Fruit fly (Drosophila melanogaster) whole organism, embryonic: ENCODE data around the gene Syx1A.
A peak's percentile ranks its signal among the peaks of the same experiment; 100 is the strongest.

ENCODE experiments used
- Asciz ChIP-seq: fragments of 200-800 bp; sonication (Bioruptor generic); optimal IDR thresholded peaks from 2 replicates; lab custom pipeline; 2017; ENCODE audit warnings: missing biosample characterization, mild to moderate bottlenecking, missing genetic modification characterization, missing genetic modification reagents
- Atf6 ChIP-seq: fragments of 200-800 bp; sonication (Bioruptor generic); IDR thresholded peaks from 2 replicates; pipeline ENCODE4 v1.3.6; 2022; ENCODE audit warnings: missing biosample characterization, missing genetic modification characterization
- Awh ChIP-seq: fragments of 200-800 bp; sonication (Bioruptor generic); IDR thresholded peaks from 2 replicates; pipeline ENCODE4, ENCODE4 v1.3.6; 2022; ENCODE audit warnings: missing biosample characterization, missing genetic modification characterization
- Bgb ChIP-seq: fragments of 200-800 bp; sonication (Bioruptor generic); IDR thresholded peaks from 2 replicates; pipeline ENCODE4 v1.3.6; 2022; ENCODE audit warnings: missing biosample characterization, missing genetic modification characterization; ENCODE audit not compliant: partially characterized antibody
- CG11085 ChIP-seq: fragments of 200-800 bp; sonication (Bioruptor generic); IDR thresholded peaks from 2 replicates; pipeline ENCODE4 v1.3.6; 2022; ENCODE audit warnings: missing biosample characterization, missing genetic modification characterization
- CG1233 ChIP-seq: fragments of 200-800 bp; sonication (Bioruptor generic); optimal IDR thresholded peaks from 4 replicates; lab custom pipeline; 2018; ENCODE audit warnings: missing biosample characterization, mild to moderate bottlenecking, missing genetic modification characterization
- CG12744 ChIP-seq: fragments of 200-800 bp; sonication (Bioruptor generic); optimal IDR thresholded peaks from 2 replicates; lab custom pipeline; 2016; ENCODE audit warnings: missing biosample characterization, missing genetic modification characterization
- CG15073 ChIP-seq: fragments of 200-800 bp; sonication (Bioruptor generic); optimal IDR thresholded peaks from 2 replicates; lab custom pipeline; 2016; ENCODE audit warnings: missing biosample characterization, missing genetic modification characterization
- CG17361 ChIP-seq: fragments of 200-800 bp; sonication (Bioruptor generic); IDR thresholded peaks from 3 replicates; pipeline ENCODE4 v1.3.6; 2022; ENCODE audit warnings: missing biosample characterization, missing genetic modification characterization
- CG17829 ChIP-seq: fragments of 200-800 bp; optimal IDR thresholded peaks from 2 replicates; lab custom pipeline; 2019; ENCODE audit warnings: missing biosample characterization, mild to moderate bottlenecking, missing genetic modification characterization, moderate library complexity
- CG18476 ChIP-seq: fragments of 200-800 bp; sonication (Bioruptor generic); optimal IDR thresholded peaks from 2 replicates; lab custom pipeline; 2016; ENCODE audit warnings: missing biosample characterization, mild to moderate bottlenecking, missing genetic modification characterization
- CG2120 ChIP-seq: fragments of 200-800 bp; sonication (Bioruptor generic); optimal IDR thresholded peaks from 3 replicates; lab custom pipeline; 2016; ENCODE audit warnings: missing biosample characterization, missing genetic modification characterization
- CG2889 ChIP-seq: fragments of 200-800 bp; sonication (Bioruptor generic); IDR thresholded peaks from 3 replicates; pipeline ENCODE4 v1.3.6; 2022; ENCODE audit warnings: missing biosample characterization, missing genetic modification characterization
- CG34224 ChIP-seq: fragments of 200-800 bp; sonication (Bioruptor generic); IDR thresholded peaks from 3 replicates; pipeline ENCODE4 v1.3.6; 2022; ENCODE audit warnings: missing biosample characterization, missing genetic modification characterization; ENCODE audit not compliant: partially characterized antibody
- CG3995 ChIP-seq: fragments of 200-800 bp; sonication (Bioruptor generic); optimal IDR thresholded peaks from 3 replicates; lab custom pipeline; 2016; ENCODE audit warnings: missing biosample characterization, missing genetic modification characterization
- CG4854 ChIP-seq: fragments of 200-800 bp; sonication (Bioruptor generic); optimal IDR thresholded peaks from 2 replicates; lab custom pipeline; 2016; ENCODE audit warnings: missing biosample characterization, missing genetic modification characterization, inconsistent platforms
- CG6683 ChIP-seq: fragments of 200-800 bp; sonication (Bioruptor generic); optimal IDR thresholded peaks from 2 replicates; lab custom pipeline; 2017; ENCODE audit warnings: missing biosample characterization, mild to moderate bottlenecking, missing genetic modification characterization, missing genetic modification reagents
- CG6689 ChIP-seq: fragments of 200-800 bp; sonication (Bioruptor generic); IDR thresholded peaks from 2 replicates; pipeline ENCODE4 v1.3.6; 2022; ENCODE audit warnings: missing biosample characterization, missing genetic modification characterization
- CG8924 ChIP-seq: fragments of 200-800 bp; optimal IDR thresholded peaks from 3 replicates; lab custom pipeline; 2019; ENCODE audit warnings: missing biosample characterization, mild to moderate bottlenecking, missing genetic modification characterization, moderate library complexity
- CG9797 ChIP-seq: fragments of 200-800 bp; sonication (Bioruptor generic); optimal IDR thresholded peaks from 3 replicates; lab custom pipeline; 2018; ENCODE audit warnings: missing biosample characterization, mild to moderate bottlenecking, missing genetic modification characterization
- CG9932 ChIP-seq: fragments of 200-800 bp; sonication (Bioruptor generic); IDR thresholded peaks from 2 replicates; pipeline ENCODE4 v1.3.6; 2022; ENCODE audit warnings: missing biosample characterization, missing genetic modification characterization
- Camta ChIP-seq: fragments of 200-800 bp; sonication (Bioruptor generic); optimal IDR thresholded peaks from 2 replicates; lab custom pipeline; 2016; ENCODE audit warnings: missing biosample characterization, missing genetic modification characterization
- Dad ChIP-seq: fragments of 200-800 bp; sonication (Bioruptor generic); optimal IDR thresholded peaks from 3 replicates; lab custom pipeline; 2016; ENCODE audit warnings: missing biosample characterization, missing genetic modification characterization
- ERR ChIP-seq: fragments of 200-800 bp; sonication (Bioruptor generic); optimal IDR thresholded peaks from 2 replicates; lab custom pipeline; 2016; ENCODE audit warnings: missing biosample characterization, missing genetic modification characterization
- Ets97D ChIP-seq: fragments of 200-800 bp; sonication (Bioruptor generic); optimal IDR thresholded peaks from 3 replicates; lab custom pipeline; 2016; ENCODE audit warnings: missing biosample characterization, missing genetic modification characterization
- Fer2 ChIP-seq: fragments of 200-800 bp; sonication (Bioruptor generic); optimal IDR thresholded peaks from 2 replicates; lab custom pipeline; 2018; ENCODE audit warnings: missing biosample characterization, mild to moderate bottlenecking, missing genetic modification characterization, moderate library complexity
- H15 ChIP-seq: fragments of 200-800 bp; sonication (Bioruptor generic); IDR thresholded peaks from 3 replicates; pipeline ENCODE4 v1.3.6; 2022; ENCODE audit warnings: missing biosample characterization, missing genetic modification characterization
- HLH4C ChIP-seq: fragments of 200-800 bp; sonication (Bioruptor generic); IDR thresholded peaks from 3 replicates; pipeline ENCODE4 v1.3.6; 2022; ENCODE audit warnings: missing biosample characterization, missing genetic modification characterization; ENCODE audit not compliant: partially characterized antibody
- Hsf ChIP-seq: fragments of 200-800 bp; sonication (Bioruptor generic); optimal IDR thresholded peaks from 3 replicates; lab custom pipeline; 2016; ENCODE audit warnings: missing biosample characterization, missing genetic modification characterization
- Jarid2 ChIP-seq: fragments of 200-800 bp; sonication (Bioruptor generic); optimal IDR thresholded peaks from 3 replicates; lab custom pipeline; 2017; ENCODE audit warnings: mild to moderate bottlenecking, missing biosample characterization, missing genetic modification reagents, missing genetic modification characterization
- Med ChIP-seq: fragments of 200-800 bp; sonication (Bioruptor generic); peaks from one replicate; lab custom pipeline; 2016; ENCODE audit warnings: missing biosample characterization, missing genetic modification characterization, mild to moderate bottlenecking, inconsistent platforms, moderate library complexity
- Mes4 ChIP-seq: fragments of 200-800 bp; sonication (Bioruptor generic); optimal IDR thresholded peaks from 2 replicates; lab custom pipeline; 2016; ENCODE audit warnings: missing biosample characterization, missing genetic modification characterization
- NC2α ChIP-seq: fragments of 200-800 bp; sonication (Bioruptor generic); optimal IDR thresholded peaks from 2 replicates; lab custom pipeline; 2016; ENCODE audit warnings: missing biosample characterization, missing genetic modification characterization
- Nf-YC ChIP-seq: fragments of 200-800 bp; optimal IDR thresholded peaks from 3 replicates; lab custom pipeline; 2019; ENCODE audit warnings: missing biosample characterization, mild to moderate bottlenecking, missing genetic modification characterization, moderate library complexity
- amos ChIP-seq: fragments of 200-800 bp; sonication (Bioruptor generic); IDR thresholded peaks from 2 replicates; pipeline ENCODE4 v1.3.6; 2022; ENCODE audit warnings: missing biosample characterization, missing genetic modification characterization; ENCODE audit not compliant: partially characterized antibody
- cas ChIP-seq: fragments of 200-800 bp; sonication (Bioruptor generic); IDR thresholded peaks from 2 replicates; pipeline ENCODE4 v1.3.6; 2022; ENCODE audit warnings: missing biosample characterization, missing genetic modification characterization
- ci ChIP-seq: fragments of 200-800 bp; sonication (Bioruptor generic); IDR thresholded peaks from 3 replicates; pipeline ENCODE4 v1.3.6; 2022; ENCODE audit warnings: missing biosample characterization, missing genetic modification characterization
- crp ChIP-seq, 2 experiments: fragments of 200-800 bp; sonication (Bioruptor generic); optimal IDR thresholded peaks; 2 replicates in 1 of 2; 3 replicates in 1 of 2; lab custom pipeline; 2017; ENCODE audit warnings: missing biosample characterization in 2 of 2, missing genetic modification characterization in 2 of 2, mild to moderate bottlenecking in 1 of 2, moderate library complexity in 1 of 2
- dati ChIP-seq: fragments of 200-800 bp; sonication (Bioruptor generic); IDR thresholded peaks from 2 replicates; pipeline ENCODE4 v1.3.6; 2022; ENCODE audit warnings: missing biosample characterization, missing genetic modification characterization
- en ChIP-seq: fragments of 200-800 bp; sonication (Bioruptor generic); optimal IDR thresholded peaks from 2 replicates; lab custom pipeline; 2016; ENCODE audit warnings: missing biosample characterization, missing genetic modification characterization
- gro ChIP-seq: fragments of 200-800 bp; sonication (Bioruptor generic); optimal IDR thresholded peaks from 2 replicates; lab custom pipeline; 2016; ENCODE audit warnings: missing biosample characterization, missing genetic modification characterization
- gt ChIP-seq: fragments of 200-800 bp; sonication (Bioruptor generic); IDR thresholded peaks from 2 replicates; pipeline ENCODE4 v1.3.6; 2022; ENCODE audit warnings: missing biosample characterization, missing genetic modification characterization
- hb ChIP-seq: fragments of 200-800 bp; sonication (Bioruptor generic); IDR thresholded peaks from 3 replicates; pipeline ENCODE4 v1.3.6; 2022; ENCODE audit warnings: missing biosample characterization, missing genetic modification characterization; ENCODE audit not compliant: partially characterized antibody
- her ChIP-seq: fragments of 200-800 bp; sonication (Bioruptor generic); optimal IDR thresholded peaks from 2 replicates; lab custom pipeline; 2016; ENCODE audit warnings: missing biosample characterization, missing genetic modification characterization
- kni ChIP-seq: fragments of 200-800 bp; sonication (Bioruptor generic); optimal IDR thresholded peaks from 3 replicates; lab custom pipeline; 2017; ENCODE audit warnings: mild to moderate bottlenecking, missing biosample characterization, missing genetic modification reagents, missing genetic modification characterization
- repo ChIP-seq: fragments of 200-800 bp; sonication (Bioruptor generic); optimal IDR thresholded peaks from 2 replicates; lab custom pipeline; 2016; ENCODE audit warnings: missing biosample characterization, missing genetic modification characterization
- tgo ChIP-seq: fragments of 200-800 bp; sonication (Bioruptor generic); IDR thresholded peaks from 3 replicates; pipeline ENCODE4 v1.3.6; 2022; ENCODE audit warnings: missing biosample characterization, missing genetic modification characterization
- tna ChIP-seq: fragments of 200-800 bp; sonication (Bioruptor generic); IDR thresholded peaks from 2 replicates; pipeline ENCODE4 v1.3.6; 2022; ENCODE audit warnings: missing biosample characterization, missing genetic modification characterization; ENCODE audit not compliant: partially characterized antibody
- wek ChIP-seq: fragments of 200-800 bp; sonication (Bioruptor generic); optimal IDR thresholded peaks from 3 replicates; lab custom pipeline; 2018; ENCODE audit warnings: missing biosample characterization, mild to moderate bottlenecking, missing genetic modification characterization, moderate library complexity
- z ChIP-seq: fragments of 200-800 bp; sonication (Bioruptor generic); IDR thresholded peaks from 3 replicates; pipeline ENCODE4 v1.3.6; 2022; ENCODE audit warnings: missing biosample characterization, missing genetic modification characterization

Gene Syx1A

dm6 chr3R:24141013-24141592 lies 35.5 kb upstream of the Syx1A start, which contains the start of gene Kal1 (continued):
- TF ChIP-seq Fer2 (tag; lab: Kevin White, UChicago) (peak; percentile 49), Med (GFP tag; lab: Kevin White, UChicago) (peak; percentile 88), CG9932 (GFP tag; lab: Robert Waterston, UW) (peak; percentile 51), tgo (GFP tag; lab: Robert Waterston, UW) (peak; percentile 93), CG12744 (GFP tag; lab: Kevin White, UChicago) (no peak), Mes4 (GFP tag; lab: Kevin White, UChicago) (no peak), Jarid2 (GFP tag; lab: Kevin White, UChicago) (peak; percentile 69), hb (GFP tag; lab: Robert Waterston, UW) (no peak), NC2α (no peak), wek (GFP tag; lab: Kevin White, UChicago) (peak; percentile 72), dati (GFP tag; lab: Robert Waterston, UW) (peak; percentile 51; the same call in 1 of the 2 replicates), Ets97D (GFP tag; lab: Kevin White, UChicago) (no peak), gro (GFP tag; lab: Kevin White, UChicago) (no peak), CG15073 (GFP tag; lab: Kevin White, UChicago) (no peak), CG2120 (GFP tag; lab: Kevin White, UChicago) (peak; percentile 17), CG4854 (GFP tag; lab: Kevin White, UChicago) (peak; percentile 9), gt (peak; percentile 60; the same call in 1 of the 2 replicates), HLH4C (peak; percentile 39; the same call in 1 of the 3 replicates), CG6683 (peak; percentile 85), ci (peak; percentile 98), z (peak; percentile 60; the same call in 2 of the 3 replicates), CG17829 (tag; lab: Kevin White, UChicago) (peak; percentile 95), CG6689 (peak; percentile 91), amos (GFP tag; lab: Robert Waterston, UW) (no peak), ERR (GFP tag; lab: Kevin White, UChicago) (no peak), CG3995 (GFP tag; lab: Kevin White, UChicago) (peak; percentile 25), H15 (GFP tag; lab: Robert Waterston, UW) (peak; percentile 90), Bgb (no peak), Asciz (GFP tag; lab: Kevin White, UChicago) (peak; percentile 96), Hsf (peak; percentile 26), CG34224 (GFP tag; lab: Robert Waterston, UW) (no peak), crp (GFP tag; optimal IDR thresholded peaks at IDR 0.05; lab: Kevin White, UChicago) (peak in 1 of 2 experiments; percentile 52), kni (GFP tag; lab: Kevin White, UChicago) (peak; percentile 58), CG17361 (peak; percentile 90), CG1233 (peak; percentile 83), Atf6 (GFP tag; lab: Robert Waterston, UW) (peak; percentile 89), tna (no peak), CG8924 (tag; lab: Kevin White, UChicago) (peak; percentile 95), CG11085 (GFP tag; lab: Robert Waterston, UW) (0 out of 2 replicates have a peak, but pooled peaks have one; percentile 39), Dad (GFP tag; lab: Kevin White, UChicago) (peak; percentile 7), Awh (GFP tag; lab: Robert Waterston, UW) (peak; percentile 95), her (GFP tag; lab: Kevin White, UChicago) (no peak), Camta (GFP tag; lab: Kevin White, UChicago) (peak; percentile 39), CG9797 (GFP tag; lab: Kevin White, UChicago) (peak; percentile 46), cas (GFP tag; lab: Robert Waterston, UW) (peak; percentile 57), CG2889 (GFP tag; lab: Robert Waterston, UW) (peak; percentile 78; the same call in 2 of the 3 replicates), repo (GFP tag; lab: Kevin White, UChicago) (no peak), en (GFP tag; lab: Kevin White, UChicago) (no peak), CG18476 (GFP tag; lab: Kevin White, UChicago) (peak; percentile 65), Nf-YC (peak; percentile 67)
